Worm (Caenorhabditis elegans): ENCODE results near the gene alh-7.

The alh-7 gene

ce11 chrII:13465381-13465838, 26.2 kb downstream of the alh-7 start (continued):
- TF ChIP-seq nhr-237 (tag; optimal IDR thresholded peaks at IDR 0.05), result no peak
- TF ChIP-seq daf-8 (GFP tag; IDR thresholded peaks at IDR 0.05), result no peak
- TF ChIP-seq ceh-28 (tag; optimal IDR thresholded peaks at IDR 0.05), result no peak
- TF ChIP-seq ctbp-1 (GFP tag; IDR thresholded peaks at IDR 0.05), result no peak
- no peak for TF ChIP-seq ztf-11 (tag; optimal IDR thresholded peaks at IDR 0.05)
- no peak for TF ChIP-seq cey-2 (tag; optimal IDR thresholded peaks at IDR 0.05; ENCODE audit: borderline replicate concordance, insufficient read depth)
- TF ChIP-seq nhr-28 (tag; optimal IDR thresholded peaks at IDR 0.05), result peak; percentile 87
- TF ChIP-seq mxl-2 (GFP tag; conservative IDR thresholded peaks at IDR 0.05), result 0 out of 2 replicates have a peak, but pooled peaks have one; percentile 43
- no peak for TF ChIP-seq F26F4.8 (GFP tag; conservative IDR thresholded peaks at IDR 0.05)
- no peak for TF ChIP-seq zip-11 (GFP tag; IDR thresholded peaks at IDR 0.05)
- no peak for TF ChIP-seq ama-1 (optimal IDR thresholded peaks at IDR 0.05)
- TF ChIP-seq ces-1 (GFP tag; optimal IDR thresholded peaks at IDR 0.05), result no peak
- no peak for TF ChIP-seq duxl-1 (tag; optimal IDR thresholded peaks at IDR 0.05; ENCODE audit: poor library complexity)
- TF ChIP-seq snpc-4 (tag; optimal IDR thresholded peaks at IDR 0.05), result no peak
- no peak for TF ChIP-seq Y48G9A.11 (GFP tag; IDR thresholded peaks at IDR 0.05)
- TF ChIP-seq lsy-2 (tag; optimal IDR thresholded peaks at IDR 0.05), result no peak
- no peak for TF ChIP-seq snpc-1.2 (GFP tag; IDR thresholded peaks at IDR 0.05)
- no peak for TF ChIP-seq ZK337.2 (GFP tag; IDR thresholded peaks at IDR 0.05)
- no peak for TF ChIP-seq daf-12 (tag; optimal IDR thresholded peaks at IDR 0.05)
- TF ChIP-seq Y105C5A.15 (GFP tag; IDR thresholded peaks at IDR 0.05), result no peak
- no peak for TF ChIP-seq mdt-29 (GFP tag; IDR thresholded peaks at IDR 0.05)
- peak; percentile 41 for TF ChIP-seq mep-1 (tag; optimal IDR thresholded peaks at IDR 0.05)
- TF ChIP-seq F10B5.3 (tag; optimal IDR thresholded peaks at IDR 0.05), result no peak
- no peak for TF ChIP-seq ceh-82 (tag; optimal IDR thresholded peaks at IDR 0.05)
- no peak for TF ChIP-seq F44E2.7 (GFP tag; IDR thresholded peaks at IDR 0.05)
- TF ChIP-seq unc-130 (GFP tag; optimal IDR thresholded peaks at IDR 0.05), result no peak
- no peak for TF ChIP-seq F49E8.2 (tag; optimal IDR thresholded peaks at IDR 0.05; ENCODE audit: borderline replicate concordance)
- TF ChIP-seq ceh-44 (GFP tag; IDR thresholded peaks at IDR 0.05), result no peak
- TF ChIP-seq nhr-25 (tag; optimal IDR thresholded peaks at IDR 0.05; ENCODE audit: borderline replicate concordance, insufficient read depth), result no peak
- TF ChIP-seq spr-3 (GFP tag; optimal IDR thresholded peaks at IDR 0.05), result no peak
- peak; percentile 74 for TF ChIP-seq pqm-1 (tag; optimal IDR thresholded peaks at IDR 0.05)
- peak in 1 of 2 experiments; percentile 71 for TF ChIP-seq unc-62 (GFP tag; optimal IDR thresholded peaks at IDR 0.05 in 1 of 2)
- TF ChIP-seq unc-62 (tag; optimal IDR thresholded peaks at IDR 0.05), result no peak
- TF ChIP-seq nhr-48 (tag; optimal IDR thresholded peaks at IDR 0.05), result peak; percentile 64
- no peak for TF ChIP-seq ztf-7 (tag; optimal IDR thresholded peaks at IDR 0.05)
- TF ChIP-seq mxl-3 (GFP tag; optimal IDR thresholded peaks at IDR 0.05), result peak; percentile 27
- TF ChIP-seq ZK546.5 (tag; optimal IDR thresholded peaks at IDR 0.05), result no peak
- TF ChIP-seq lir-3 (tag; optimal IDR thresholded peaks at IDR 0.05), result no peak
- TF ChIP-seq daf-19 (GFP tag; conservative IDR thresholded peaks at IDR 0.05), result no peak
- no peak for TF ChIP-seq rbr-2 (tag; optimal IDR thresholded peaks at IDR 0.05)
- TF ChIP-seq T20F7.1 (GFP tag; optimal IDR thresholded peaks at IDR 0.05), result no peak
- TF ChIP-seq aly-2 (tag; optimal IDR thresholded peaks at IDR 0.05), result no peak
- TF ChIP-seq set-16 (GFP tag; IDR thresholded peaks at IDR 0.05), result no peak
- TF ChIP-seq lin-39 (tag; optimal IDR thresholded peaks at IDR 0.05), result no peak
- no peak for TF ChIP-seq zip-2 (tag; optimal IDR thresholded peaks at IDR 0.05)
- no peak for TF ChIP-seq attf-4 (tag; optimal IDR thresholded peaks at IDR 0.05)
- no peak for TF ChIP-seq dmd-8 (GFP tag; IDR thresholded peaks at IDR 0.05)
- TF ChIP-seq ceh-62 (tag; optimal IDR thresholded peaks at IDR 0.05), result no peak
- no peak for TF ChIP-seq zag-1 (tag; optimal IDR thresholded peaks at IDR 0.05)
- no peak for TF ChIP-seq jun-1 (tag; optimal IDR thresholded peaks at IDR 0.05)
- no peak for TF ChIP-seq gei-8 (GFP tag; optimal IDR thresholded peaks at IDR 0.05)
- TF ChIP-seq mes-2 (tag; optimal IDR thresholded peaks at IDR 0.05; ENCODE audit: poor library complexity, severe bottlenecking), result no peak
- no peak for TF ChIP-seq egl-27 (tag; optimal IDR thresholded peaks at IDR 0.05)

All from whole organism, L4 larva.